Fruit fly (Drosophila melanogaster): ENCODE data around the gene Grip91.

DNA sequence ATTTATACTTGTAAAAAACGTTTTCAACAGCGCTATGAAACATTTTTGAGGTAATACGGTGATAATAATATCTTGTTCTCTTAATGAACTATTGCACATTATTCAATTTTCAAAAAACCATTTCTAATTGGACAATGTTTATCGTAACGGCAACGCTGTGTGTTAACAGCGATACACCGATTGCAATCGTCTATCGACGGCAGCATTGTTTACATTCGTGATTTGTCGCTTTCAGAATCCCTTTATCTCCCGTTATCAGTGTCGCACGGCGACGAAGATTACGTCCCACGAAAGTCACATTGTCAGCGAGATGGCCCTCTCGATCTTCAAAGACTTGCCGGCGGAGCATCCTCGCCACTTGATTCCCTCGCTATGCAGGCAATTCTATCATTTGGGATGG is 6.5 kb downstream of the Grip91 start, which contains the start of gene CG11134:
- TF ChIP-seq CG8478 (optimal IDR thresholded peaks at IDR 0.05) (no peak), pan (optimal IDR thresholded peaks at IDR 0.05) (no peak), Dll (optimal IDR thresholded peaks at IDR 0.05) (no peak), psq (optimal IDR thresholded peaks at IDR 0.05) (no peak)

Measured in whole organism.